Fruit fly (Drosophila melanogaster) whole organism, embryonic: ENCODE data around the gene Rab9D.

Experiments
- Adf1 ChIP-seq: fragments of 200-800 bp; sonication (Bioruptor generic); IDR thresholded peaks from 2 replicates; pipeline ENCODE4 v1.3.6; 2022; ENCODE audit warnings: missing biosample characterization, missing genetic modification characterization
- Asciz ChIP-seq: fragments of 200-800 bp; sonication (Bioruptor generic); optimal IDR thresholded peaks from 2 replicates; lab custom pipeline; 2017; ENCODE audit warnings: missing biosample characterization, mild to moderate bottlenecking, missing genetic modification characterization, missing genetic modification reagents
- BEAF-32 ChIP-seq: fragments of 200-800 bp; sonication (Bioruptor generic); optimal IDR thresholded peaks from 3 replicates; lab custom pipeline; 2017; ENCODE audit warnings: missing biosample characterization, missing genetic modification characterization, mild to moderate bottlenecking, moderate library complexity, missing genetic modification reagents
- CG11456 ChIP-seq: fragments of 200-800 bp; sonication (Bioruptor generic); IDR thresholded peaks from 3 replicates; pipeline ENCODE4 v1.3.6; 2022; ENCODE audit warnings: missing biosample characterization, missing genetic modification characterization
- CG1233 ChIP-seq: fragments of 200-800 bp; sonication (Bioruptor generic); optimal IDR thresholded peaks from 4 replicates; lab custom pipeline; 2018; ENCODE audit warnings: missing biosample characterization, mild to moderate bottlenecking, missing genetic modification characterization
- CG12659 ChIP-seq: fragments of 200-800 bp; sonication (Bioruptor generic); optimal IDR thresholded peaks from 3 replicates; lab custom pipeline; 2017; ENCODE audit warnings: mild to moderate bottlenecking, missing biosample characterization, missing genetic modification reagents, missing genetic modification characterization
- CG13123 ChIP-seq: fragments of 200-800 bp; sonication (Bioruptor generic); optimal IDR thresholded peaks from 2 replicates; lab custom pipeline; 2016; ENCODE audit warnings: missing biosample characterization, missing genetic modification characterization
- CG14441 ChIP-seq: fragments of 200-800 bp; sonication (Bioruptor generic); IDR thresholded peaks from 2 replicates; pipeline ENCODE4 v1.3.6; 2022; ENCODE audit warnings: missing biosample characterization, missing genetic modification characterization
- CG2712 ChIP-seq: fragments of 200-800 bp; optimal IDR thresholded peaks from 3 replicates; lab custom pipeline; 2019; ENCODE audit warnings: missing biosample characterization, mild to moderate bottlenecking, missing genetic modification characterization, moderate library complexity
- CG31388 ChIP-seq: fragments of 200-800 bp; sonication (Bioruptor generic); optimal IDR thresholded peaks from 2 replicates; lab custom pipeline; 2016; ENCODE audit warnings: missing biosample characterization, missing genetic modification characterization
- CG3163 ChIP-seq: fragments of 200-800 bp; sonication (Bioruptor generic); optimal IDR thresholded peaks from 3 replicates; lab custom pipeline; 2016; ENCODE audit warnings: missing biosample characterization, missing genetic modification characterization
- CG33557 ChIP-seq: fragments of 200-800 bp; sonication (Bioruptor generic); optimal IDR thresholded peaks from 2 replicates; lab custom pipeline; 2019; ENCODE audit warnings: missing biosample characterization, mild to moderate bottlenecking, missing genetic modification characterization, moderate library complexity
- CG5245 ChIP-seq: fragments of 200-800 bp; sonication (Bioruptor generic); optimal IDR thresholded peaks from 3 replicates; lab custom pipeline; 2016; ENCODE audit warnings: missing biosample characterization, missing genetic modification characterization
- CG7372 ChIP-seq: fragments of 200-800 bp; sonication (Bioruptor generic); IDR thresholded peaks from 2 replicates; pipeline ENCODE4 v1.3.6; 2022; ENCODE audit warnings: missing biosample characterization, missing genetic modification characterization
- CG7963 ChIP-seq: fragments of 200-800 bp; sonication (Bioruptor generic); IDR thresholded peaks from 3 replicates; pipeline ENCODE4 v1.3.6; 2022; ENCODE audit warnings: missing biosample characterization, missing genetic modification characterization; ENCODE audit not compliant: partially characterized antibody
- CG8089 ChIP-seq: fragments of 200-800 bp; sonication (Bioruptor generic); optimal IDR thresholded peaks from 3 replicates; lab custom pipeline; 2016; ENCODE audit warnings: missing biosample characterization, missing genetic modification characterization
- CG8944 ChIP-seq: fragments of 200-800 bp; sonication (Bioruptor generic); optimal IDR thresholded peaks from 3 replicates; lab custom pipeline; 2016; ENCODE audit warnings: missing biosample characterization, missing genetic modification characterization
- CG9876 ChIP-seq: fragments of 200-800 bp; sonication (Bioruptor generic); optimal IDR thresholded peaks from 2 replicates; lab custom pipeline; 2016; ENCODE audit warnings: missing biosample characterization, missing genetic modification characterization
- CrebB ChIP-seq: fragments of 200-800 bp; sonication (Bioruptor generic); optimal IDR thresholded peaks from 3 replicates; lab custom pipeline; 2018; ENCODE audit warnings: missing biosample characterization, mild to moderate bottlenecking, missing genetic modification characterization
- Drgx ChIP-seq: fragments of 200-800 bp; sonication (Bioruptor generic); IDR thresholded peaks from 2 replicates; pipeline ENCODE4 v1.3.6; 2022; ENCODE audit warnings: missing biosample characterization, missing genetic modification characterization
- Hey ChIP-seq: fragments of 200-800 bp; sonication (Bioruptor generic); optimal IDR thresholded peaks from 3 replicates; lab custom pipeline; 2018; ENCODE audit warnings: missing biosample characterization, mild to moderate bottlenecking, missing genetic modification characterization
- HmgZ ChIP-seq: fragments of 200-800 bp; sonication (Bioruptor generic); optimal IDR thresholded peaks from 2 replicates; lab custom pipeline; 2018; ENCODE audit warnings: missing biosample characterization, mild to moderate bottlenecking, missing genetic modification characterization
- Hr78 ChIP-seq, 2 experiments: fragments of 200-800 bp in 1 of 2; fragments of >200 bp in 1 of 2; sonication (Bioruptor generic) in 1 of 2; optimal IDR thresholded peaks; 2 replicates each; lab custom pipeline; 2017 to 2019; ENCODE audit warnings: missing biosample characterization in 2 of 2, missing genetic modification characterization in 2 of 2, mild to moderate bottlenecking in 1 of 2, moderate library complexity in 1 of 2
- Lhr ChIP-seq: fragments of 200-800 bp; sonication (Bioruptor generic); optimal IDR thresholded peaks from 3 replicates; lab custom pipeline; 2017; ENCODE audit warnings: mild to moderate bottlenecking, missing biosample characterization, missing genetic modification reagents, missing genetic modification characterization
- MESR4 ChIP-seq: fragments of 200-800 bp; sonication (Bioruptor generic); optimal IDR thresholded peaks from 2 replicates; lab custom pipeline; 2018; ENCODE audit warnings: missing biosample characterization, mild to moderate bottlenecking, missing genetic modification characterization, moderate library complexity
- Med ChIP-seq: fragments of 200-800 bp; sonication (Bioruptor generic); peaks from one replicate; lab custom pipeline; 2016; ENCODE audit warnings: missing biosample characterization, missing genetic modification characterization, mild to moderate bottlenecking, inconsistent platforms, moderate library complexity
- Myb ChIP-seq: fragments of 200-800 bp; sonication (Bioruptor generic); optimal IDR thresholded peaks from 2 replicates; lab custom pipeline; 2016; ENCODE audit warnings: missing biosample characterization, missing genetic modification characterization
- ase ChIP-seq: fragments of 200-800 bp; sonication (Bioruptor generic); IDR thresholded peaks from 3 replicates; pipeline ENCODE4 v1.3.6; 2022; ENCODE audit warnings: missing biosample characterization, missing genetic modification characterization
- chinmo ChIP-seq: fragments of 200-800 bp; sonication (Bioruptor generic); IDR thresholded peaks from 4 replicates; pipeline ENCODE4 v1.3.6; 2022; ENCODE audit warnings: missing biosample characterization, missing genetic modification characterization; ENCODE audit not compliant: partially characterized antibody
- crc ChIP-seq: fragments of 200-800 bp; sonication (Bioruptor generic); optimal IDR thresholded peaks from 2 replicates; lab custom pipeline; 2016; ENCODE audit warnings: missing biosample characterization, missing genetic modification characterization
- dan ChIP-seq: fragments of 200-800 bp; sonication (Bioruptor generic); IDR thresholded peaks from 2 replicates; pipeline ENCODE4 v1.3.6; 2022; ENCODE audit warnings: missing biosample characterization, missing genetic modification characterization
- disco-r ChIP-seq: fragments of 200-800 bp; sonication (Bioruptor generic); optimal IDR thresholded peaks from 2 replicates; lab custom pipeline; 2016; ENCODE audit warnings: missing biosample characterization, missing genetic modification characterization
- dm ChIP-seq: fragments of 200-800 bp; sonication (Bioruptor generic); optimal IDR thresholded peaks from 3 replicates; lab custom pipeline; 2016; ENCODE audit warnings: missing biosample characterization, missing genetic modification characterization
- dmrt99B ChIP-seq: fragments of 200-800 bp; sonication (Bioruptor generic); optimal IDR thresholded peaks from 2 replicates; lab custom pipeline; 2018; ENCODE audit warnings: missing biosample characterization, mild to moderate bottlenecking, missing genetic modification characterization, moderate library complexity
- esg ChIP-seq: fragments of 200-800 bp; sonication (Bioruptor generic); conservative IDR thresholded peaks from 2 replicates; pipeline ENCODE4 v1.3.6; 2022; ENCODE audit warnings: missing biosample characterization, missing genetic modification characterization
- inv ChIP-seq: fragments of 200-800 bp; sonication (Bioruptor generic); IDR thresholded peaks from 2 replicates; pipeline ENCODE4 v1.3.6; 2022; ENCODE audit warnings: missing biosample characterization, missing genetic modification characterization; ENCODE audit not compliant: partially characterized antibody
- nerfin-2 ChIP-seq: fragments of 200-800 bp; sonication (Bioruptor generic); IDR thresholded peaks from 2 replicates; pipeline ENCODE4 v1.3.6; 2022; ENCODE audit warnings: missing biosample characterization, missing genetic modification characterization; ENCODE audit not compliant: partially characterized antibody
- otp ChIP-seq: fragments of 200-800 bp; sonication (Bioruptor generic); IDR thresholded peaks from 3 replicates; pipeline ENCODE4, ENCODE4 v1.3.6; 2022; ENCODE audit warnings: missing biosample characterization, missing genetic modification characterization
- pnt ChIP-seq: fragments of 200-800 bp; sonication (Bioruptor generic); optimal IDR thresholded peaks from 3 replicates; lab custom pipeline; 2016; ENCODE audit warnings: missing biosample characterization, missing genetic modification characterization
- pum ChIP-seq: fragments of 200-800 bp; sonication (Bioruptor generic); optimal IDR thresholded peaks from 2 replicates; lab custom pipeline; 2016; ENCODE audit warnings: missing biosample characterization, missing genetic modification characterization
- pzg ChIP-seq: fragments of 200-800 bp; sonication (Bioruptor generic); optimal IDR thresholded peaks from 3 replicates; lab custom pipeline; 2018; ENCODE audit warnings: missing biosample characterization, mild to moderate bottlenecking, missing genetic modification characterization, moderate library complexity
- repo ChIP-seq: fragments of 200-800 bp; sonication (Bioruptor generic); optimal IDR thresholded peaks from 2 replicates; lab custom pipeline; 2016; ENCODE audit warnings: missing biosample characterization, missing genetic modification characterization
- ro ChIP-seq: fragments of 200-800 bp; sonication (Bioruptor generic); IDR thresholded peaks from 2 replicates; pipeline ENCODE4 v1.3.6; 2022; ENCODE audit warnings: missing biosample characterization, missing genetic modification characterization
- run ChIP-seq: fragments of 200-800 bp; sonication (Bioruptor generic); optimal IDR thresholded peaks from 3 replicates; lab custom pipeline; 2018; ENCODE audit warnings: missing biosample characterization, mild to moderate bottlenecking, missing genetic modification characterization
- seq ChIP-seq: fragments of 200-800 bp; sonication (Bioruptor generic); IDR thresholded peaks from 2 replicates; pipeline ENCODE4 v1.3.6; 2022; ENCODE audit warnings: missing biosample characterization, missing genetic modification characterization
- sna ChIP-seq: fragments of 200-800 bp; sonication (Bioruptor generic); IDR thresholded peaks from 2 replicates; pipeline ENCODE4 v1.3.6; 2022; ENCODE audit warnings: missing biosample characterization, missing genetic modification characterization; ENCODE audit not compliant: partially characterized antibody
- tll ChIP-seq, 2 experiments: fragments of 200-800 bp in 1 of 2; fragments of >200 bp in 1 of 2; sonication (Bioruptor generic) in 1 of 2; optimal IDR thresholded peaks; 2 replicates each; lab custom pipeline; 2017 to 2019; ENCODE audit warnings: missing biosample characterization in 2 of 2, missing genetic modification characterization in 2 of 2, mild to moderate bottlenecking in 1 of 2, moderate library complexity in 1 of 2
- unpg ChIP-seq: fragments of 200-800 bp; sonication (Bioruptor generic); optimal IDR thresholded peaks from 3 replicates; lab custom pipeline; 2018; ENCODE audit warnings: missing biosample characterization, mild to moderate bottlenecking, missing genetic modification characterization, moderate library complexity
- z ChIP-seq: fragments of 200-800 bp; sonication (Bioruptor generic); IDR thresholded peaks from 3 replicates; pipeline ENCODE4 v1.3.6; 2022; ENCODE audit warnings: missing biosample characterization, missing genetic modification characterization
- zfh1 ChIP-seq: fragments of 200-800 bp; sonication (Bioruptor generic); IDR thresholded peaks from 3 replicates; pipeline ENCODE4 v1.3.6; 2022; ENCODE audit warnings: missing biosample characterization, missing genetic modification characterization

Gene Rab9D

dm6 chrX:10587445-10587844, 1.4 kb upstream of the Rab9D start (continued):
- TF ChIP-seq zfh1 (GFP tag; lab: Robert Waterston, UW) (0 out of 3 replicates have a peak, but pooled peaks have one; percentile 46), Asciz (GFP tag; lab: Kevin White, UChicago) (no peak), CG5245 (GFP tag; lab: Kevin White, UChicago) (no peak), Drgx (GFP tag; lab: Robert Waterston, UW) (peak; percentile 86), pum (peak; percentile 22), CG12659 (GFP tag; lab: Kevin White, UChicago) (peak; percentile 30), CG31388 (no peak), CG7372 (0 out of 2 replicates have a peak, but pooled peaks have one; percentile 27), MESR4 (no peak), Hey (no peak), CG14441 (peak; percentile 64), Myb (GFP tag; lab: Kevin White, UChicago) (peak; percentile 12), pnt (peak; percentile 25), CG3163 (GFP tag; lab: Kevin White, UChicago) (no peak), ase (GFP tag; lab: Robert Waterston, UW) (peak; percentile 38; the same call in 1 of the 3 replicates), Adf1 (GFP tag; lab: Robert Waterston, UW) (no peak), inv (no peak), dmrt99B (tag; lab: Kevin White, UChicago) (no peak)

dm6 chrX:10595813-10596212, 6.9 kb downstream of the Rab9D start, which contains the start of the genes Hmr and CG2124:
TSS of gene Hmr (minus strand) at chrX:10595855.
TSS of gene CG2124 (plus strand) at chrX:10596122.
- TF ChIP-seq CG13123 (GFP tag; lab: Kevin White, UChicago), result no peak
- no peak for TF ChIP-seq CrebB (tag; lab: Kevin White, UChicago)
- TF ChIP-seq CG33557 (GFP tag; lab: Kevin White, UChicago), result no peak
- TF ChIP-seq Med (GFP tag; lab: Kevin White, UChicago), result peak; percentile 61
- TF ChIP-seq repo (GFP tag; lab: Kevin White, UChicago), result no peak
- TF ChIP-seq chinmo (GFP tag; lab: Robert Waterston, UW), result 0 out of 4 replicates have a peak, but pooled peaks have one; percentile 23
- 0 out of 2 replicates have a peak, but pooled peaks have one; percentile 42 for TF ChIP-seq nerfin-2
- no peak for TF ChIP-seq HmgZ
- TF ChIP-seq z (GFP tag; lab: Robert Waterston, UW), result no peak
- no peak for TF ChIP-seq Hr78 (GFP tag; optimal IDR thresholded peaks at IDR 0.05; lab: Kevin White, UChicago)
- peak; percentile 67 for TF ChIP-seq BEAF-32 (GFP tag; lab: Kevin White, UChicago)
- TF ChIP-seq CG7963 (GFP tag; lab: Robert Waterston, UW), result 0 out of 3 replicates have a peak, but pooled peaks have one; percentile 26
- no peak for TF ChIP-seq ro (GFP tag; lab: Robert Waterston, UW)
- TF ChIP-seq run, result no peak
- TF ChIP-seq pzg (GFP tag; lab: Kevin White, UChicago), result peak; percentile 55
- TF ChIP-seq tll (GFP tag; optimal IDR thresholded peaks at IDR 0.05; lab: Kevin White, UChicago), result no peak
- no peak for TF ChIP-seq seq (GFP tag; lab: Robert Waterston, UW)
- TF ChIP-seq CG8944 (GFP tag; lab: Kevin White, UChicago), result no peak
- peak; percentile 61 for TF ChIP-seq Myb (GFP tag; lab: Kevin White, UChicago)
- no peak for TF ChIP-seq dm (GFP tag; lab: Kevin White, UChicago)
- no peak for TF ChIP-seq CG2712 (tag; lab: Kevin White, UChicago)
- no peak for TF ChIP-seq esg
- no peak for TF ChIP-seq dan (GFP tag; lab: Robert Waterston, UW)
- TF ChIP-seq otp (GFP tag; lab: Robert Waterston, UW), result no peak
- no peak for TF ChIP-seq disco-r (GFP tag; lab: Kevin White, UChicago)
- no peak for TF ChIP-seq CG8089 (GFP tag; lab: Kevin White, UChicago)
- TF ChIP-seq CG1233, result no peak
- no peak for TF ChIP-seq CG9876 (GFP tag; lab: Kevin White, UChicago)
- TF ChIP-seq sna (GFP tag; lab: Robert Waterston, UW), result peak; percentile 91
- no peak for TF ChIP-seq Lhr (GFP tag; lab: Kevin White, UChicago)
- no peak for TF ChIP-seq crc (GFP tag; lab: Kevin White, UChicago)
- no peak for TF ChIP-seq unpg (GFP tag; lab: Kevin White, UChicago)
- no peak for TF ChIP-seq CG11456 (GFP tag; lab: Robert Waterston, UW)
- TF ChIP-seq CG5245 (GFP tag; lab: Kevin White, UChicago), result no peak
